Fruit fly (Drosophila melanogaster) whole organism, embryonic: ENCODE data around the gene Tango9.

Source experiments
- CG1024 ChIP-seq: fragments of 200-800 bp; sonication (Bioruptor generic); IDR thresholded peaks from 2 replicates; pipeline ENCODE4 v1.3.6; 2022; ENCODE audit warnings: missing biosample characterization, missing genetic modification characterization
- CG10267 ChIP-seq: fragments of 200-800 bp; sonication (Bioruptor generic); optimal IDR thresholded peaks from 2 replicates; lab custom pipeline; 2018; ENCODE audit warnings: missing biosample characterization, mild to moderate bottlenecking, missing genetic modification characterization, moderate library complexity
- CG17385 ChIP-seq: fragments of 200-800 bp; sonication (Bioruptor generic); optimal IDR thresholded peaks from 3 replicates; lab custom pipeline; 2018; ENCODE audit warnings: missing biosample characterization, mild to moderate bottlenecking, missing genetic modification characterization
- CG17612 ChIP-seq: fragments of 200-800 bp; sonication (Bioruptor generic); IDR thresholded peaks from 2 replicates; pipeline ENCODE4 v1.3.6; 2022; ENCODE audit warnings: missing biosample characterization, missing genetic modification characterization
- CG5245 ChIP-seq: fragments of 200-800 bp; sonication (Bioruptor generic); optimal IDR thresholded peaks from 3 replicates; lab custom pipeline; 2016; ENCODE audit warnings: missing biosample characterization, missing genetic modification characterization
- CG7271 ChIP-seq: fragments of 200-800 bp; sonication (Bioruptor generic); optimal IDR thresholded peaks from 2 replicates; lab custom pipeline; 2018; ENCODE audit warnings: missing biosample characterization, mild to moderate bottlenecking, missing genetic modification characterization, moderate library complexity
- CG7357 ChIP-seq: fragments of 200-800 bp; sonication (Bioruptor generic); IDR thresholded peaks from 3 replicates; pipeline ENCODE4 v1.3.6; 2022; ENCODE audit warnings: missing biosample characterization, missing genetic modification characterization
- CG8290 ChIP-seq, 3 experiments: fragments of 200-800 bp; sonication (Bioruptor generic); optimal IDR thresholded peaks; 2 replicates each; lab custom pipeline; 2016 to 2019; ENCODE audit warnings: missing biosample characterization in 3 of 3, missing genetic modification characterization in 3 of 3, mild to moderate bottlenecking in 2 of 3, moderate library complexity in 1 of 3
- Fer1 ChIP-seq: fragments of 200-800 bp; sonication (Bioruptor generic); optimal IDR thresholded peaks from 2 replicates; lab custom pipeline; 2017; ENCODE audit warnings: missing biosample characterization, mild to moderate bottlenecking, missing genetic modification characterization
- bab2 ChIP-seq: fragments of 200-800 bp; sonication (Bioruptor generic); optimal IDR thresholded peaks from 2 replicates; lab custom pipeline; 2016; ENCODE audit warnings: missing biosample characterization, missing genetic modification characterization
- gt ChIP-seq: fragments of 200-800 bp; sonication (Bioruptor generic); IDR thresholded peaks from 2 replicates; pipeline ENCODE4 v1.3.6; 2022; ENCODE audit warnings: missing biosample characterization, missing genetic modification characterization
- hb ChIP-seq: fragments of 200-800 bp; sonication (Bioruptor generic); IDR thresholded peaks from 3 replicates; pipeline ENCODE4 v1.3.6; 2022; ENCODE audit warnings: missing biosample characterization, missing genetic modification characterization; ENCODE audit not compliant: partially characterized antibody
- pb ChIP-seq: fragments of 200-800 bp; sonication (Bioruptor generic); optimal IDR thresholded peaks from 3 replicates; lab custom pipeline; 2016; ENCODE audit warnings: missing biosample characterization, missing genetic modification characterization
- ro ChIP-seq: fragments of 200-800 bp; sonication (Bioruptor generic); IDR thresholded peaks from 2 replicates; pipeline ENCODE4 v1.3.6; 2022; ENCODE audit warnings: missing biosample characterization, missing genetic modification characterization

- TF ChIP-seq bab2 (GFP tag; lab: Kevin White, UChicago) (no peak), CG7357 (GFP tag; lab: Robert Waterston, UW) (no peak), hb (GFP tag; lab: Robert Waterston, UW) (no peak), CG17612 (GFP tag; lab: Robert Waterston, UW) (no peak), CG5245 (GFP tag; lab: Kevin White, UChicago) (no peak), Fer1 (GFP tag; lab: Kevin White, UChicago) (no peak), CG7271 (tag; lab: Kevin White, UChicago) (no peak), CG1024 (no peak), CG17385 (GFP tag; lab: Kevin White, UChicago) (no peak), pb (GFP tag; lab: Kevin White, UChicago) (no peak), CG10267 (tag; lab: Kevin White, UChicago) (no peak), gt (no peak), ro (GFP tag; lab: Robert Waterston, UW) (no peak), CG8290 (GFP tag; optimal IDR thresholded peaks at IDR 0.05; lab: Kevin White, UChicago) (no peak), CG8290 (tag; optimal IDR thresholded peaks at IDR 0.05; lab: Kevin White, UChicago) (no peak)
These were observed 2.0 kb upstream of the Tango9 start, which contains the start of gene CG10005 for dm6 chr3R:11976556-11977335.
